Fruit fly (Drosophila melanogaster): ENCODE measurements around the gene CG33689.

CG33689 gene

dm6 chr3L:16155547-16155946 lies 44.5 kb upstream of the CG33689 start:
- no peak for TF ChIP-seq ab (GFP tag; optimal IDR thresholded peaks at IDR 0.05)
- TF ChIP-seq CG11093 (GFP tag; IDR thresholded peaks at IDR 0.05): no peak
- peak; percentile 40 for TF ChIP-seq Med (GFP tag)
- TF ChIP-seq onecut (GFP tag; IDR thresholded peaks at IDR 0.05): peak; percentile 56
- peak; percentile 52; the same call in 1 of the 2 replicates for TF ChIP-seq CG10321 (GFP tag; IDR thresholded peaks at IDR 0.05)
- no peak for TF ChIP-seq pan (optimal IDR thresholded peaks at IDR 0.05)
- peak in 1 of 2 experiments; percentile 62 for TF ChIP-seq pan (GFP tag; optimal IDR thresholded peaks at IDR 0.05 in 1 of 2, IDR thresholded peaks at IDR 0.05 in 1 of 2)

- no peak for TF ChIP-seq Dbx (GFP tag; IDR thresholded peaks at IDR 0.05)
- TF ChIP-seq CG14441 (GFP tag; IDR thresholded peaks at IDR 0.05): peak; percentile 39; the same call in 1 of the 2 replicates
- TF ChIP-seq HHEX (GFP tag; optimal IDR thresholded peaks at IDR 0.05): no peak
- no peak for TF ChIP-seq CG43689 (GFP tag; IDR thresholded peaks at IDR 0.05)
- no peak for TF ChIP-seq sr (GFP tag; IDR thresholded peaks at IDR 0.05)
- TF ChIP-seq Opbp (GFP tag; IDR thresholded peaks at IDR 0.05; ENCODE audit: partially characterized antibody): no peak
- TF ChIP-seq CG10654 (GFP tag; optimal IDR thresholded peaks at IDR 0.05): no peak
- no peak for TF ChIP-seq CG9727 (GFP tag; optimal IDR thresholded peaks at IDR 0.05)
- 0 out of 2 replicates have a peak, but pooled peaks have one; percentile 17 for TF ChIP-seq E2f2 (GFP tag; IDR thresholded peaks at IDR 0.05)
- peak; percentile 76 for TF ChIP-seq mirr (GFP tag; optimal IDR thresholded peaks at IDR 0.05)
- no peak for TF ChIP-seq Neu2 (GFP tag; optimal IDR thresholded peaks at IDR 0.05; ENCODE audit: borderline replicate concordance)
- peak; percentile 58 for TF ChIP-seq ftz-f1 (GFP tag; optimal IDR thresholded peaks at IDR 0.05)
- peak; percentile 31; the same call in 1 of the 2 replicates for TF ChIP-seq Drgx (GFP tag; IDR thresholded peaks at IDR 0.05)
- no peak for TF ChIP-seq BEAF-32 (GFP tag; optimal IDR thresholded peaks at IDR 0.05)
- no peak for TF ChIP-seq NK7.1 (GFP tag; optimal IDR thresholded peaks at IDR 0.05)
- no peak for TF ChIP-seq sima (GFP tag; optimal IDR thresholded peaks at IDR 0.05)
- TF ChIP-seq seq (GFP tag; IDR thresholded peaks at IDR 0.05): no peak
- TF ChIP-seq Nf-YC (tag; optimal IDR thresholded peaks at IDR 0.05): no peak
- peak; percentile 49 for TF ChIP-seq CG12769 (tag; optimal IDR thresholded peaks at IDR 0.05)
- TF ChIP-seq CG10543 (GFP tag; optimal IDR thresholded peaks at IDR 0.05): peak; percentile 46
- no peak for TF ChIP-seq CHES-1-like (GFP tag; optimal IDR thresholded peaks at IDR 0.05)
- TF ChIP-seq vvl (GFP tag; IDR thresholded peaks at IDR 0.05): peak; percentile 87
- TF ChIP-seq CG4360 (GFP tag; IDR thresholded peaks at IDR 0.05): 0 out of 2 replicates have a peak, but pooled peaks have one; percentile 23
- no peak for TF ChIP-seq CG11085 (GFP tag; IDR thresholded peaks at IDR 0.05)
- no peak for TF ChIP-seq scrt (GFP tag; optimal IDR thresholded peaks at IDR 0.05)
- peak; percentile 93 for TF ChIP-seq Med (GFP tag)
- no peak for TF ChIP-seq twi (tag; optimal IDR thresholded peaks at IDR 0.05)
- no peak for TF ChIP-seq gcm2 (GFP tag; optimal IDR thresholded peaks at IDR 0.05)
- no peak for TF ChIP-seq CG17802 (tag; optimal IDR thresholded peaks at IDR 0.05)
- peak; percentile 77 for TF ChIP-seq sd (tag; optimal IDR thresholded peaks at IDR 0.05)
- no peak for TF ChIP-seq lola (GFP tag; optimal IDR thresholded peaks at IDR 0.05)
- TF ChIP-seq NfI (GFP tag; optimal IDR thresholded peaks at IDR 0.05): no peak
- no peak for TF ChIP-seq so (GFP tag; IDR thresholded peaks at IDR 0.05)
- TF ChIP-seq D19B (GFP tag; optimal IDR thresholded peaks at IDR 0.05): no peak
- peak; percentile 9 for TF ChIP-seq CG15514 (GFP tag; optimal IDR thresholded peaks at IDR 0.05)
- no peak for TF ChIP-seq Atf-2 (GFP tag; optimal IDR thresholded peaks at IDR 0.05)
- TF ChIP-seq kay (GFP tag; optimal IDR thresholded peaks at IDR 0.05): no peak
- no peak for TF ChIP-seq fd102C (GFP tag; optimal IDR thresholded peaks at IDR 0.05)
- peak; percentile 60; the same call in 1 of the 2 replicates for TF ChIP-seq GATAe (GFP tag; conservative IDR thresholded peaks at IDR 0.05)
- no peak for TF ChIP-seq Six4 (GFP tag; optimal IDR thresholded peaks at IDR 0.05)
- TF ChIP-seq CG4617 (GFP tag; optimal IDR thresholded peaks at IDR 0.05; ENCODE audit: borderline replicate concordance): no peak
- TF ChIP-seq grn (GFP tag; optimal IDR thresholded peaks at IDR 0.05): no peak
- no peak for TF ChIP-seq CG2120 (GFP tag; optimal IDR thresholded peaks at IDR 0.05)
- no peak; the same call in 1 of the 2 replicates for TF ChIP-seq CG16779 (GFP tag; IDR thresholded peaks at IDR 0.05)
These were observed 43.2 kb upstream of the CG33689 start for dm6 chr3L:16156788-16157208.
